Worm (Caenorhabditis elegans) whole organism, L4 larva: ENCODE measurements around the gene dhs-7.

ENCODE experiments used
- D1046.2 ChIP-seq: fragments of 200-800 bp; sonication (Bioruptor generic); IDR thresholded peaks from 2 replicates; pipeline ENCODE4 v1.3.6; 2022; ENCODE audit warnings: missing genetic modification characterization, missing compliant biosample characterization
- F49E8.2 ChIP-seq: sonication (generic microtip); optimal IDR thresholded peaks from 2 replicates; lab custom pipeline; 2016; ENCODE audit warnings: missing compliant biosample characterization, mild to moderate bottlenecking, missing genetic modification characterization, borderline replicate concordance
- R02D3.7 ChIP-seq: fragments of 150-350 bp; sonication (generic microtip); optimal IDR thresholded peaks from 3 replicates; lab custom pipeline; 2014; ENCODE audit warnings: missing biosample characterization, missing genetic modification characterization
- T20F7.1 ChIP-seq: fragments of 200-800 bp; sonication (Bioruptor generic); optimal IDR thresholded peaks from 2 replicates; lab custom pipeline; 2018; ENCODE audit warnings: mild to moderate bottlenecking, missing genetic modification characterization, missing compliant biosample characterization
- T26A8.4 ChIP-seq: fragments of 200-800 bp; sonication (Bioruptor generic); IDR thresholded peaks from 2 replicates; pipeline ENCODE4 v1.3.6; 2022; ENCODE audit warnings: missing genetic modification characterization, missing compliant biosample characterization
- Y48G9A.11 ChIP-seq: fragments of 200-800 bp; sonication (Bioruptor generic); IDR thresholded peaks from 2 replicates; pipeline ENCODE4 v1.3.6; 2022; ENCODE audit warnings: missing genetic modification reagents, missing genetic modification characterization, missing compliant biosample characterization
- Y5F2A.4 ChIP-seq: fragments of 200-800 bp; sonication (Bioruptor generic); optimal IDR thresholded peaks from 2 replicates; lab custom pipeline; 2018; ENCODE audit warnings: mild to moderate bottlenecking, missing genetic modification characterization, missing compliant biosample characterization
- Y75B8A.6 ChIP-seq: fragments of 200-800 bp; sonication (Bioruptor generic); IDR thresholded peaks from 2 replicates; pipeline ENCODE4 v1.3.6; 2022; ENCODE audit warnings: missing genetic modification reagents, missing genetic modification characterization, missing compliant biosample characterization
- arid-1 ChIP-seq: fragments of 200-800 bp; sonication (Bioruptor generic); conservative IDR thresholded peaks from 2 replicates; pipeline ENCODE4 v1.3.6; 2022; ENCODE audit warnings: missing genetic modification reagents, missing genetic modification characterization, missing compliant biosample characterization
- ceh-44 ChIP-seq: fragments of 200-800 bp; sonication (Bioruptor generic); IDR thresholded peaks from 2 replicates; pipeline ENCODE4 v1.3.6; 2022; ENCODE audit warnings: missing genetic modification reagents, missing genetic modification characterization, missing compliant biosample characterization
- ceh-82 ChIP-seq: sonication (generic microtip); optimal IDR thresholded peaks from 2 replicates; lab custom pipeline; 2017; ENCODE audit warnings: missing biosample characterization, missing genetic modification characterization
- cey-2 ChIP-seq: sonication (generic microtip); optimal IDR thresholded peaks from 3 replicates; lab custom pipeline; 2017; ENCODE audit warnings: missing genetic modification characterization, mild to moderate bottlenecking, missing compliant biosample characterization, antibody characterized with exemption, borderline replicate concordance; ENCODE audit not compliant: insufficient read depth
- ctbp-1 ChIP-seq: fragments of 200-800 bp; sonication (Bioruptor generic); IDR thresholded peaks from 2 replicates; pipeline ENCODE4 v1.3.6; 2022; ENCODE audit warnings: missing genetic modification reagents, missing genetic modification characterization, missing compliant biosample characterization
- daf-12 ChIP-seq: fragments of 150-350 bp; optimal IDR thresholded peaks from 2 replicates; lab custom pipeline; 2014; ENCODE audit warnings: missing biosample characterization, missing genetic modification reagents, missing genetic modification characterization
- daf-8 ChIP-seq: fragments of 200-800 bp; sonication (Bioruptor generic); IDR thresholded peaks from 2 replicates; pipeline ENCODE4 v1.3.6; 2022; ENCODE audit warnings: missing genetic modification characterization, missing compliant biosample characterization
- dmd-6 ChIP-seq: fragments of 200-800 bp; sonication (Bioruptor generic); IDR thresholded peaks from 2 replicates; pipeline ENCODE4 v1.3.6; 2022; ENCODE audit warnings: missing genetic modification reagents, missing genetic modification characterization, missing compliant biosample characterization
- dpl-1 ChIP-seq: fragments of 150-350 bp; optimal IDR thresholded peaks from 2 replicates; lab custom pipeline; 2014; ENCODE audit warnings: missing biosample characterization, missing genetic modification reagents, missing genetic modification characterization
- duxl-1 ChIP-seq: sonication (generic microtip); optimal IDR thresholded peaks from 2 replicates; lab custom pipeline; 2016; ENCODE audit warnings: mild to moderate bottlenecking, missing genetic modification characterization, moderate library complexity, missing compliant biosample characterization; ENCODE audit not compliant: poor library complexity
- egl-27 ChIP-seq: sonication (generic microtip); optimal IDR thresholded peaks from 3 replicates; lab custom pipeline; 2017; ENCODE audit warnings: missing biosample characterization, missing genetic modification reagents, missing genetic modification characterization
- fkh-10 ChIP-seq: fragments of 150-350 bp; optimal IDR thresholded peaks from 2 replicates; lab custom pipeline; 2014; ENCODE audit warnings: missing biosample characterization, missing genetic modification reagents, missing genetic modification characterization
- hlh-11 ChIP-seq: fragments of 200-800 bp; sonication (Bioruptor generic); optimal IDR thresholded peaks from 2 replicates; lab custom pipeline; 2018; ENCODE audit warnings: mild to moderate bottlenecking, missing genetic modification characterization, missing compliant biosample characterization
- hlh-30 ChIP-seq: sonication (generic microtip); optimal IDR thresholded peaks from 2 replicates; lab custom pipeline; 2017; ENCODE audit warnings: antibody characterized with exemption, mild to moderate bottlenecking, missing genetic modification characterization, missing compliant biosample characterization; ENCODE audit not compliant: insufficient read depth
- hmg-1.1 ChIP-seq: fragments of 200-800 bp; sonication (Bioruptor generic); IDR thresholded peaks from 2 replicates; pipeline ENCODE4 v1.3.6; 2022; ENCODE audit warnings: missing genetic modification reagents, missing genetic modification characterization, missing compliant biosample characterization
- jun-1 ChIP-seq: fragments of 150-350 bp; optimal IDR thresholded peaks from 2 replicates; lab custom pipeline; 2014; ENCODE audit warnings: missing biosample characterization, missing genetic modification reagents, missing genetic modification characterization
- lin-13 ChIP-seq: fragments of 150-350 bp; optimal IDR thresholded peaks from 2 replicates; lab custom pipeline; 2014; ENCODE audit warnings: missing biosample characterization, missing genetic modification reagents, missing genetic modification characterization
- lin-15B ChIP-seq: fragments of 150-350 bp; sonication (generic microtip); optimal IDR thresholded peaks from 3 replicates; lab custom pipeline; 2014; ENCODE audit warnings: missing biosample characterization, missing genetic modification characterization
- lin-29 ChIP-seq: fragments of 200-800 bp; sonication (Bioruptor generic); IDR thresholded peaks from 2 replicates; pipeline ENCODE4 v1.3.6; 2022; ENCODE audit warnings: missing genetic modification reagents, missing genetic modification characterization, missing compliant biosample characterization
- lsy-2 ChIP-seq, 2 experiments: fragments of 150-350 bp in 1 of 2; sonication (generic microtip) in 1 of 2; optimal IDR thresholded peaks; 2 replicates each; lab custom pipeline; 2014 to 2017; ENCODE audit warnings: missing biosample characterization in 2 of 2, missing genetic modification characterization in 2 of 2
- mdl-1 ChIP-seq, 2 experiments: fragments of 150-350 bp in 1 of 2; sonication (generic microtip) in 1 of 2; optimal IDR thresholded peaks; 2 replicates each; lab custom pipeline; 2014 to 2017; ENCODE audit warnings: missing biosample characterization in 2 of 2, missing genetic modification characterization in 2 of 2
- mep-1 ChIP-seq: fragments of 150-350 bp; sonication (generic microtip); optimal IDR thresholded peaks from 3 replicates; lab custom pipeline; 2014; ENCODE audit warnings: missing biosample characterization, missing genetic modification characterization
- mes-2 ChIP-seq: sonication (generic microtip); optimal IDR thresholded peaks from 2 replicates; lab custom pipeline; 2016; ENCODE audit warnings: missing genotype, mild to moderate bottlenecking, missing genetic modification characterization, missing compliant biosample characterization; ENCODE audit not compliant: poor library complexity, severe bottlenecking
- mxl-2 ChIP-seq: fragments of 200-800 bp; sonication (Bioruptor generic); conservative IDR thresholded peaks from 2 replicates; pipeline ENCODE4 v1.3.6; 2022; ENCODE audit warnings: missing genetic modification reagents, missing genetic modification characterization, missing compliant biosample characterization
- mxl-3 ChIP-seq: fragments of 200-800 bp; sonication (Bioruptor generic); optimal IDR thresholded peaks from 2 replicates; lab custom pipeline; 2018; ENCODE audit warnings: mild to moderate bottlenecking, missing genetic modification characterization, missing compliant biosample characterization
- nhr-237 ChIP-seq: sonication (generic microtip); optimal IDR thresholded peaks from 2 replicates; lab custom pipeline; 2017; ENCODE audit warnings: missing biosample characterization, missing genetic modification characterization
- nhr-25 ChIP-seq: sonication (generic microtip); optimal IDR thresholded peaks from 2 replicates; lab custom pipeline; 2017; ENCODE audit warnings: missing genetic modification characterization, mild to moderate bottlenecking, missing compliant biosample characterization, antibody characterized with exemption, moderate library complexity, borderline replicate concordance; ENCODE audit not compliant: insufficient read depth
- nhr-28 ChIP-seq: fragments of 150-350 bp; optimal IDR thresholded peaks from 2 replicates; lab custom pipeline; 2014; ENCODE audit warnings: missing biosample characterization, missing genetic modification characterization
- nhr-41 ChIP-seq: fragments of 200-800 bp; sonication (Bioruptor generic); IDR thresholded peaks from 2 replicates; pipeline ENCODE4 v1.3.6; 2022; ENCODE audit warnings: missing genetic modification reagents, missing genetic modification characterization, missing compliant biosample characterization
- nhr-48 ChIP-seq: sonication (generic microtip); optimal IDR thresholded peaks from 2 replicates; lab custom pipeline; 2016; ENCODE audit warnings: mild to moderate bottlenecking, missing genetic modification characterization, missing compliant biosample characterization
- nhr-6 ChIP-seq: fragments of 150-350 bp; optimal IDR thresholded peaks from 2 replicates; lab custom pipeline; 2014; ENCODE audit warnings: missing biosample characterization, missing genetic modification characterization
- nhr-76 ChIP-seq: fragments of 150-350 bp; optimal IDR thresholded peaks from 2 replicates; lab custom pipeline; 2014; ENCODE audit warnings: missing biosample characterization, missing genetic modification characterization
- nhr-77 ChIP-seq: fragments of 150-350 bp; optimal IDR thresholded peaks from 2 replicates; lab custom pipeline; 2014; ENCODE audit warnings: missing biosample characterization, missing genetic modification characterization
- pha-4 ChIP-seq, 2 experiments: fragments of 150-350 bp in 1 of 2; fragments of 200-800 bp in 1 of 2; sonication (Bioruptor generic) in 1 of 2; IDR thresholded peaks in 1 of 2; optimal IDR thresholded peaks in 1 of 2; 2 replicates each; pipeline versions ENCODE4 v1.3.6 to Lab custom; 2014 to 2022; ENCODE audit warnings: missing genetic modification characterization in 2 of 2, missing genetic modification reagents in 2 of 2, missing biosample characterization in 1 of 2, missing compliant biosample characterization in 1 of 2
- php-3 ChIP-seq: fragments of 200-800 bp; sonication (Bioruptor generic); IDR thresholded peaks from 2 replicates; pipeline ENCODE4 v1.3.6; 2022; ENCODE audit warnings: missing genetic modification reagents, missing genetic modification characterization, missing compliant biosample characterization
- pqm-1 ChIP-seq: sonication (generic microtip); optimal IDR thresholded peaks from 2 replicates; lab custom pipeline; 2017; ENCODE audit warnings: missing biosample characterization, missing genetic modification characterization
- tra-1 ChIP-seq: fragments of 200-800 bp; sonication (Bioruptor generic); IDR thresholded peaks from 2 replicates; pipeline ENCODE4 v1.3.6; 2022; ENCODE audit warnings: missing genetic modification reagents, missing genetic modification characterization, missing compliant biosample characterization
- unc-130 ChIP-seq: sonication (generic microtip); optimal IDR thresholded peaks from 2 replicates; lab custom pipeline; 2016; ENCODE audit warnings: missing genetic modification reagents, missing genetic modification characterization, missing compliant biosample characterization
- unc-62 ChIP-seq, 3 experiments: fragments of 150-350 bp in 1 of 3; sonication (generic microtip); optimal IDR thresholded peaks in 2 of 3; peaks in 1 of 3; 1 replicate in 1 of 3; 2 replicates in 2 of 3; lab custom pipeline; 2014 to 2017; ENCODE audit warnings: missing biosample characterization in 3 of 3, missing genetic modification characterization in 3 of 3, missing genetic modification reagents in 3 of 3, missing genotype in 1 of 3
- vab-7 ChIP-seq: fragments of 200-800 bp; sonication (Bioruptor generic); IDR thresholded peaks from 2 replicates; pipeline ENCODE4 v1.3.6; 2022; ENCODE audit warnings: missing genetic modification reagents, missing genetic modification characterization, missing compliant biosample characterization
- ztf-11 ChIP-seq: fragments of 150-350 bp; optimal IDR thresholded peaks from 2 replicates; lab custom pipeline; 2014; ENCODE audit warnings: missing biosample characterization, missing genetic modification characterization
- ztf-7 ChIP-seq: fragments of 150-350 bp; optimal IDR thresholded peaks from 2 replicates; lab custom pipeline; 2014; ENCODE audit warnings: missing biosample characterization, missing genetic modification characterization

Gene dhs-7

DNA sequence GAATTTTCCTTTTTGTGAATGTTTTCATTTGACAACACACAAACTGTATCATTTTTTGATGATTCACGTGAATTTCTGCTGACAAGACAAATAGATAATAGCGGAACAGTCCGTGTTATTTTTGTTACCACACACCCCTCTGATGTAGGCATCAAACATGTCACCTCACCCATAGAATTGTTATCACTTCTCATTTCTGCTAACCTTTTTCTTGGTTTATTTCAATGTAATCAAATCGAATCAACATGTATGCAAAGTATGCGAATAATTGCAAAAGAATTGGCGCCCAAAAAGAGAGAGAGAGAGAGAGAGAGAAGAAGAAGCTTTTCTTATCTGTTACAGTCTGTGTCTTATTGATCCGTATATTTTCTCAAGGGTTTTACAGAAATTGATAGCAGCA, 50.8 kb downstream of the dhs-7 start:
- TF ChIP-seq nhr-6 = no peak
- no peak for TF ChIP-seq tra-1 (GFP tag; lab: Robert Waterston, UW)
- TF ChIP-seq unc-130 = no peak
- no peak for TF ChIP-seq ceh-44
- TF ChIP-seq nhr-237 (tag; lab: Kevin White, UChicago) = no peak
- TF ChIP-seq php-3 (GFP tag; lab: Robert Waterston, UW) = peak; percentile 68
- no peak for TF ChIP-seq nhr-76 (tag; lab: Kevin White, UChicago)
- peak; percentile 68 for TF ChIP-seq nhr-77 (tag; lab: Kevin White, UChicago)
- TF ChIP-seq nhr-48 (tag; lab: Kevin White, UChicago) = peak; percentile 19
- TF ChIP-seq D1046.2 (GFP tag; lab: Robert Waterston, UW) = no peak
- peak; percentile 33 for TF ChIP-seq mxl-3 (GFP tag; lab: Kevin White, UChicago)
- TF ChIP-seq hlh-11 (tag; lab: Kevin White, UChicago) = peak; percentile 75
- TF ChIP-seq Y5F2A.4 = no peak
- TF ChIP-seq ctbp-1 = no peak
- no peak for TF ChIP-seq lin-29 (GFP tag; lab: Robert Waterston, UW)
- peak; percentile 93 for TF ChIP-seq nhr-28 (tag; lab: Kevin White, UChicago)
- TF ChIP-seq lin-13 (GFP tag; lab: Kevin White, UChicago) = no peak
- no peak for TF ChIP-seq F49E8.2 (tag; lab: Kevin White, UChicago)
- TF ChIP-seq daf-12 = no peak
- no peak for TF ChIP-seq vab-7 (GFP tag; lab: Robert Waterston, UW)
- no peak for TF ChIP-seq ceh-82
- no peak for TF ChIP-seq Y75B8A.6
- peak; percentile 78 for TF ChIP-seq dmd-6
- peak; percentile 79; the same call in 1 of the 2 replicates for TF ChIP-seq mxl-2 (GFP tag; lab: Robert Waterston, UW)
- TF ChIP-seq mes-2 (tag; lab: Kevin White, UChicago) = no peak
- no peak for TF ChIP-seq Y48G9A.11
- no peak for TF ChIP-seq fkh-10 (GFP tag; lab: Kevin White, UChicago)
- TF ChIP-seq hmg-1.1 (GFP tag; lab: Robert Waterston, UW) = no peak
- TF ChIP-seq cey-2 (tag; lab: Kevin White, UChicago) = no peak
- TF ChIP-seq jun-1 (tag; lab: Kevin White, UChicago) = no peak
- TF ChIP-seq nhr-41 (GFP tag; lab: Robert Waterston, UW) = no peak
- TF ChIP-seq ztf-7 = no peak
- no peak for TF ChIP-seq egl-27
- peak; percentile 69 for TF ChIP-seq pqm-1 (tag; lab: Kevin White, UChicago)
- TF ChIP-seq duxl-1 (tag; lab: Kevin White, UChicago) = no peak
- peak in 1 of 2 experiments; percentile 36 for TF ChIP-seq lsy-2 (tag; optimal IDR thresholded peaks at IDR 0.05; lab: Kevin White, UChicago)
- TF ChIP-seq R02D3.7 = no peak
- no peak for TF ChIP-seq ztf-11 (tag; lab: Kevin White, UChicago)
- no peak for TF ChIP-seq dpl-1 (GFP tag; lab: Kevin White, UChicago)
- peak; percentile 11 for TF ChIP-seq T20F7.1 (GFP tag; lab: Kevin White, UChicago)
- no peak for TF ChIP-seq lin-15B (tag; lab: Kevin White, UChicago)
- TF ChIP-seq mep-1 (tag; lab: Kevin White, UChicago) = no peak
- no peak for TF ChIP-seq arid-1 (GFP tag; lab: Robert Waterston, UW)
- no peak for TF ChIP-seq pha-4 (GFP tag; IDR thresholded peaks at IDR 0.05; lab: Robert Waterston, UW)
- peak; percentile 42 for TF ChIP-seq pha-4 (tag; optimal IDR thresholded peaks at IDR 0.05; lab: Kevin White, UChicago)
- peak; percentile 25 for TF ChIP-seq hlh-30 (tag; lab: Kevin White, UChicago)
- TF ChIP-seq daf-8 (GFP tag; lab: Robert Waterston, UW) = no peak
- TF ChIP-seq nhr-25 = no peak
- TF ChIP-seq unc-62 (GFP tag; optimal IDR thresholded peaks at IDR 0.05 in 1 of 2; lab: Kevin White, UChicago) = peak in 1 of 2 experiments; percentile 69
- TF ChIP-seq unc-62 (tag; optimal IDR thresholded peaks at IDR 0.05; lab: Kevin White, UChicago) = no peak
- TF ChIP-seq T26A8.4 (GFP tag; lab: Robert Waterston, UW) = no peak
- peak in 1 of 2 experiments; percentile 39 for TF ChIP-seq mdl-1 (tag; optimal IDR thresholded peaks at IDR 0.05; lab: Kevin White, UChicago)
